Worm (Caenorhabditis elegans) whole organism, early embryonic: Measurements from ENCODE around the gene Y39A1A.2.

Experiments used
- B0310.2 ChIP-seq: sonication (generic microtip); optimal IDR thresholded peaks from 2 replicates; lab custom pipeline; 2016; ENCODE audit warnings: mild to moderate bottlenecking, missing genetic modification characterization, missing compliant biosample characterization
- F13C5.2 ChIP-seq: sonication (generic microtip); optimal IDR thresholded peaks from 2 replicates; lab custom pipeline; 2017; ENCODE audit warnings: mild to moderate bottlenecking, missing genetic modification characterization, inconsistent platforms, missing compliant biosample characterization
- aly-1 ChIP-seq: sonication (generic microtip); optimal IDR thresholded peaks from 2 replicates; lab custom pipeline; 2016; ENCODE audit warnings: missing genetic modification characterization, missing compliant biosample characterization
- ama-1 ChIP-seq: fragments of 150-350 bp; optimal IDR thresholded peaks from 2 replicates; lab custom pipeline; 2014
- ceh-13 ChIP-seq: fragments of 200-800 bp; sonication (Bioruptor generic); optimal IDR thresholded peaks from 2 replicates; lab custom pipeline; 2018; ENCODE audit warnings: mild to moderate bottlenecking, missing genetic modification characterization, missing compliant biosample characterization
- ceh-36 ChIP-seq: sonication (generic microtip); optimal IDR thresholded peaks from 2 replicates; lab custom pipeline; 2016; ENCODE audit warnings: missing genetic modification characterization, inconsistent platforms, missing compliant biosample characterization
- ets-7 ChIP-seq: sonication (generic microtip); optimal IDR thresholded peaks from 2 replicates; lab custom pipeline; 2016; ENCODE audit warnings: missing genotype, missing genetic modification characterization, missing compliant biosample characterization
- flt-1 ChIP-seq: fragments of 200-800 bp; sonication (Bioruptor generic); IDR thresholded peaks from 2 replicates; pipeline ENCODE4 v1.3.6; 2022; ENCODE audit warnings: missing genetic modification characterization, missing compliant biosample characterization
- hmbx-1 ChIP-seq: sonication (generic microtip); optimal IDR thresholded peaks from 2 replicates; lab custom pipeline; 2016; ENCODE audit warnings: mild to moderate bottlenecking, missing genetic modification characterization, missing compliant biosample characterization
- hmg-4 ChIP-seq: fragments of 200-800 bp; sonication (Bioruptor generic); optimal IDR thresholded peaks from 2 replicates; lab custom pipeline; 2018; ENCODE audit warnings: mild to moderate bottlenecking, missing genetic modification characterization, missing compliant biosample characterization
- hnd-1 ChIP-seq: sonication (generic microtip); optimal IDR thresholded peaks from 2 replicates; lab custom pipeline; 2016; ENCODE audit warnings: missing genetic modification characterization, missing compliant biosample characterization
- pes-1 ChIP-seq: fragments of 200-800 bp; sonication (Bioruptor generic); IDR thresholded peaks from 2 replicates; pipeline ENCODE4 v1.3.6; 2022; ENCODE audit warnings: missing genetic modification reagents, missing genetic modification characterization, missing compliant biosample characterization
- scrt-1 ChIP-seq: fragments of 200-800 bp; sonication (Bioruptor generic); IDR thresholded peaks from 2 replicates; pipeline ENCODE4 v1.3.6; 2022; ENCODE audit warnings: missing genetic modification characterization, missing compliant biosample characterization
- sea-1 ChIP-seq: fragments of 200-800 bp; sonication (Bioruptor generic); conservative IDR thresholded peaks from 2 replicates; pipeline ENCODE4 v1.3.6; 2022; ENCODE audit warnings: missing genetic modification characterization, missing compliant biosample characterization
- tbx-11 ChIP-seq: fragments of 200-800 bp; sonication (Bioruptor generic); IDR thresholded peaks from 2 replicates; pipeline ENCODE4 v1.3.6; 2022; ENCODE audit warnings: missing genetic modification characterization, missing compliant biosample characterization
- tbx-37 ChIP-seq: fragments of 200-800 bp; sonication (Bioruptor generic); conservative IDR thresholded peaks from 2 replicates; pipeline ENCODE4 v1.3.6; 2022; ENCODE audit warnings: missing genetic modification reagents, missing genetic modification characterization, missing compliant biosample characterization
- tra-4 ChIP-seq: sonication (generic microtip); optimal IDR thresholded peaks from 2 replicates; lab custom pipeline; 2017; ENCODE audit warnings: missing genetic modification characterization, missing compliant biosample characterization

The Y39A1A.2 gene

ce11 chrIII:10608161-10608560 lies 4.8 kb upstream of the Y39A1A.2 start:
- TF ChIP-seq ceh-36 (tag; lab: Kevin White, UChicago) = no peak
- no peak for TF ChIP-seq hmg-4 (GFP tag; lab: Kevin White, UChicago)
- TF ChIP-seq hnd-1 (tag; lab: Kevin White, UChicago) = no peak
- TF ChIP-seq F13C5.2 = no peak
- TF ChIP-seq tbx-37 = no peak
- no peak for TF ChIP-seq hmbx-1 (tag; lab: Kevin White, UChicago)
- TF ChIP-seq pes-1 = no peak
- no peak for TF ChIP-seq ets-7 (tag; lab: Kevin White, UChicago)
- no peak for TF ChIP-seq B0310.2
- TF ChIP-seq tra-4 (tag; lab: Kevin White, UChicago) = no peak
- no peak for TF ChIP-seq ceh-13
- TF ChIP-seq aly-1 (tag; lab: Kevin White, UChicago) = no peak
- TF ChIP-seq sea-1 (GFP tag; lab: Robert Waterston, UW) = no peak
- no peak for TF ChIP-seq flt-1 (GFP tag; lab: Robert Waterston, UW)
- TF ChIP-seq scrt-1 (GFP tag; lab: Robert Waterston, UW) = no peak
- TF ChIP-seq tbx-11 (GFP tag; lab: Robert Waterston, UW) = no peak

DNA sequence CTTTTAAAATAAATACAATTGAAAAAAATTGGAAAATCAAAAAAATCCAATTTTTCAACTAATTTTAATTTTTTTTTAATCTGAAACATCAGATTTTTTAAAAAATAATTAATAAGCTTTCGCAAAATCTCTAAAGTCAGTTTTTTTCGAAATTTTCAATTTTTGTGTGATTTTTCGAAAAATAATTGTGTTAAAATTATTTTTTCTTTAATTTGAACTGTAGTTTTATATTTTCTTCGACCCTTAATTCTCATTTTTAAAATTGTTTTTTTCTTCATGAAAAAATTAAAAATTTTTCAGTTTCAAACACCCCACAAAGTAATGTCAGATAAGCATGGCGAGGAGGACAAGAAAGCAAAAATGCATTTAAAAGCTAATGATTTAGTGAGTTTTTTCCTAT lies 1.7 kb upstream of the Y39A1A.2 start, which contains the start of gene rabx-5:
rabx-5 (plus strand) TSS at position 301 of the 400 bp plus-strand sequence.
- TF ChIP-seq sea-1 (GFP tag; lab: Robert Waterston, UW) (no peak), tra-4 (tag; lab: Kevin White, UChicago) (no peak), aly-1 (tag; lab: Kevin White, UChicago) (no peak), hnd-1 (tag; lab: Kevin White, UChicago) (no peak), tbx-11 (GFP tag; lab: Robert Waterston, UW) (no peak), hmbx-1 (tag; lab: Kevin White, UChicago) (no peak), scrt-1 (GFP tag; lab: Robert Waterston, UW) (no peak), ama-1 (lab: Kevin White, UChicago) (no peak), ceh-36 (tag; lab: Kevin White, UChicago) (no peak)

DNA sequence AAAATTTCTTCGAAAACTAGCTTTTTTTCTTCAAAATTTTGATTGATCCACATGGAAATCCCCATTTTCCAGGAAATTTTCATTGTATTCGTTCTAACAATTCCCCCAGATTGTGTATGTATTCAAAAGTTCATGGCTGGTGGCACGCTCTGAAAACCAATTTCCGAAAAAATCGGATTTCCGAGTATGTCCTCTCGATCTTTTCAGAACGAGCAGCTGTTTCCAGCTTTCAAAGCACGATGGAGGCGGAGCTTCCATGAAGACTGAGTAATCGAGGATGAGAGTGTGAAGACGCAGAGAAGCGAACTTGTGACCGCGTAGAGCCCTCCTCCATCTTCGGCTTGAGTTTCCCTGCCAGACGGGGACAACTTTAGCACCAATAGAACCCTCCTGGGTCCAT lies 959 bp upstream of the Y39A1A.2 start:
- no peak for TF ChIP-seq flt-1 (GFP tag; lab: Robert Waterston, UW)
- no peak for TF ChIP-seq hmbx-1 (tag; lab: Kevin White, UChicago)
- no peak for TF ChIP-seq ceh-13
- no peak for TF ChIP-seq hnd-1 (tag; lab: Kevin White, UChicago)
- TF ChIP-seq hmg-4 (GFP tag; lab: Kevin White, UChicago) = no peak
- no peak for TF ChIP-seq tra-4 (tag; lab: Kevin White, UChicago)
- TF ChIP-seq sea-1 (GFP tag; lab: Robert Waterston, UW) = no peak
- TF ChIP-seq ceh-36 (tag; lab: Kevin White, UChicago) = no peak
- no peak for TF ChIP-seq ama-1 (lab: Kevin White, UChicago)
- no peak for TF ChIP-seq tbx-11 (GFP tag; lab: Robert Waterston, UW)
- TF ChIP-seq scrt-1 (GFP tag; lab: Robert Waterston, UW) = no peak
- no peak for TF ChIP-seq ets-7 (tag; lab: Kevin White, UChicago)
- TF ChIP-seq tbx-37 = no peak
- no peak for TF ChIP-seq pes-1
- no peak for TF ChIP-seq B0310.2

- TF ChIP-seq ceh-13 = no peak
- TF ChIP-seq ets-7 (tag; lab: Kevin White, UChicago) = no peak
- TF ChIP-seq pes-1 = no peak
- TF ChIP-seq hmbx-1 (tag; lab: Kevin White, UChicago) = no peak
- TF ChIP-seq tbx-37 = no peak
- peak; percentile 59 for TF ChIP-seq ceh-36 (tag; lab: Kevin White, UChicago)
Observed at ce11 chrIII:10600894-10601293, 2.5 kb downstream of the Y39A1A.2 start.

- TF ChIP-seq sea-1 (GFP tag; lab: Robert Waterston, UW) = no peak
- TF ChIP-seq pes-1 = no peak
- no peak for TF ChIP-seq scrt-1 (GFP tag; lab: Robert Waterston, UW)
- no peak for TF ChIP-seq ets-7 (tag; lab: Kevin White, UChicago)
- no peak for TF ChIP-seq tbx-37
- TF ChIP-seq tbx-11 (GFP tag; lab: Robert Waterston, UW) = no peak
- TF ChIP-seq tra-4 (tag; lab: Kevin White, UChicago) = no peak
- no peak for TF ChIP-seq B0310.2
- no peak for TF ChIP-seq ama-1 (lab: Kevin White, UChicago)
- no peak for TF ChIP-seq aly-1 (tag; lab: Kevin White, UChicago)
- no peak for TF ChIP-seq hmbx-1 (tag; lab: Kevin White, UChicago)
Observed at ce11 chrIII:10600138-10600626, 3.2 kb downstream of the Y39A1A.2 start, which contains the start of gene epg-6. Gene epg-6, minus strand, starts transcription at chrIII:10600188.

DNA sequence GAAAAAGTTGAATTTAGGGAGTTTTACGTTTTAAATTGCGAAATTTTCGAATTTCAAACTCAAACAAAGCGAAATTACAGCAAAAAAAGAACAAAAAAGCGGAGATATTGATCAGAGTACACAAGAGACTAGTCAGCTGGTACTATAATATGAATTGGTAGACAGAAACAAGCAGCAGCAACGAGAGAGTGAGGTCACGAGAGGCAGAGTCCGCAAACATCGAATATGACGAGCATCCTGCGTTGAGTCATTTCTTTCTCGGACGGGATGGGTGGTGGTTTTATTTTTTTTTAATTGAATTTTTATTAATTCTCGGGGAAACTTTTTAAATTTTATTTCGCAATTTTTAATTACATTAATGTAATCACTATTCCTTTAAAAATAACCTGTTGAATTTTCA lies 3.7 kb downstream of the Y39A1A.2 start:
- TF ChIP-seq F13C5.2 (peak; percentile 58), hmg-4 (GFP tag; lab: Kevin White, UChicago) (no peak)

DNA sequence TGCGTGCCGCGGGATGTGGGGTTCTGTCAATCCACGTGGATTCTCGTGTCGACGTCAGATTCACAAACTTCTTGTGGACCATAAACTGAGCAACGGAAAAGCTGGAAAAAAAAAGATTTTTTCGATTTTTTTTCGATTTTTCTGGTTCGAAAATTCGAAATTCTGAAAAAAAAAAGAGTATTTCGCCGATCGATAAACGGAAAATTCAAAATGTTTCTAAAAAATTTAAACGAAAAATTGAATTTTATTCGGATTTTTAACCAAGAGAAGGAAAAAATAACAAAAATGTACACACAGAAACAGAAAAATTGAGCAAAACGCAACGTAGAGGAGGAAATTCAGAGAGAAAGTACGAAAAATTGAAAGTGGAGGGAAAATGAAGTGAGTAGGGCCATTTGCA lies 7.0 kb downstream of the Y39A1A.2 start, which contains the start of gene Y39A1A.3:
Y39A1A.3 (minus strand) TSS at position 101 of the 400 bp plus-strand sequence.
- TF ChIP-seq aly-1 (tag; lab: Kevin White, UChicago) (no peak), sea-1 (GFP tag; lab: Robert Waterston, UW) (no peak), scrt-1 (GFP tag; lab: Robert Waterston, UW) (no peak), hmbx-1 (tag; lab: Kevin White, UChicago) (no peak)

DNA sequence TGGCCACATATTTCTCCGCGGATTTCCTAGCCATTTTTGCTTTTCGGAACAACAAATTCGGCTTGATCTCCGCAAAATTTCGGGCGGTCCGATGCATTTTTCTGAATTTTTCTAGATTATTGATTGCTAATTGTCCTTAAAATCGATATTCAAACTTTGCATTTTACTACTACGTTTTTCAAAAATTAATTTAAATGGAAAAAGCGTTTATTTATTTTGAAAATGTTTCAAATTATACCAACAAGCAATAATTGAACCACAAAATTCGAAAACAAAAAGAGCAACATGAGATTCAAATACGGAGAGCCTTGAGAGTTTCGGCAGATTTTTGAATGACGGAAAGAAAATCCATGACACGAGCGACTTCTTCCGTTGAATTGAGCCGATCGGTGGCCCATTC lies 8.3 kb downstream of the Y39A1A.2 start, which contains the start of gene Y45F3A.9:
Y45F3A.9 (minus strand) TSS at position 101 of the 400 bp plus-strand sequence.
- no peak for TF ChIP-seq aly-1 (tag; lab: Kevin White, UChicago)
- no peak for TF ChIP-seq F13C5.2
- no peak for TF ChIP-seq ama-1 (lab: Kevin White, UChicago)
- no peak for TF ChIP-seq tbx-11 (GFP tag; lab: Robert Waterston, UW)
- TF ChIP-seq ceh-13 = no peak
- no peak for TF ChIP-seq pes-1
- TF ChIP-seq hmbx-1 (tag; lab: Kevin White, UChicago) = no peak
